Fruit fly (Drosophila melanogaster) whole organism, embryonic: ENCODE results near the gene Map205.

Experiments
- CG1024 ChIP-seq: fragments of 200-800 bp; sonication (Bioruptor generic); IDR thresholded peaks from 2 replicates; pipeline ENCODE4 v1.3.6; 2022; ENCODE audit warnings: missing biosample characterization, missing genetic modification characterization
- CG10654 ChIP-seq: fragments of 200-800 bp; sonication (Bioruptor generic); optimal IDR thresholded peaks from 2 replicates; lab custom pipeline; 2016; ENCODE audit warnings: missing biosample characterization, missing genetic modification characterization
- CG11695 ChIP-seq: fragments of 200-800 bp; sonication (Bioruptor generic); IDR thresholded peaks from 3 replicates; pipeline ENCODE4 v1.3.6; 2022; ENCODE audit warnings: missing biosample characterization, missing genetic modification characterization
- CG12391 ChIP-seq: fragments of 200-800 bp; sonication (Bioruptor generic); optimal IDR thresholded peaks from 3 replicates; lab custom pipeline; 2018; ENCODE audit warnings: missing biosample characterization, mild to moderate bottlenecking, missing genetic modification characterization, moderate library complexity
- CG15601 ChIP-seq: fragments of 200-800 bp; sonication (Bioruptor generic); optimal IDR thresholded peaks from 3 replicates; lab custom pipeline; 2019; ENCODE audit warnings: missing biosample characterization, mild to moderate bottlenecking, missing genetic modification characterization, moderate library complexity
- CG16813 ChIP-seq: fragments of 200-800 bp; sonication (Bioruptor generic); IDR thresholded peaks from 3 replicates; pipeline ENCODE4 v1.3.6; 2022; ENCODE audit warnings: missing biosample characterization, missing genetic modification characterization; ENCODE audit not compliant: partially characterized antibody
- CG34224 ChIP-seq: fragments of 200-800 bp; sonication (Bioruptor generic); IDR thresholded peaks from 3 replicates; pipeline ENCODE4 v1.3.6; 2022; ENCODE audit warnings: missing biosample characterization, missing genetic modification characterization; ENCODE audit not compliant: partially characterized antibody
- CG3995 ChIP-seq: fragments of 200-800 bp; sonication (Bioruptor generic); optimal IDR thresholded peaks from 3 replicates; lab custom pipeline; 2016; ENCODE audit warnings: missing biosample characterization, missing genetic modification characterization
- CG6254 ChIP-seq: fragments of 200-800 bp; sonication (Bioruptor generic); optimal IDR thresholded peaks from 3 replicates; lab custom pipeline; 2017; ENCODE audit warnings: mild to moderate bottlenecking, missing biosample characterization, missing genetic modification reagents, missing genetic modification characterization
- CG7271 ChIP-seq: fragments of 200-800 bp; sonication (Bioruptor generic); optimal IDR thresholded peaks from 2 replicates; lab custom pipeline; 2018; ENCODE audit warnings: missing biosample characterization, mild to moderate bottlenecking, missing genetic modification characterization, moderate library complexity
- CG7372 ChIP-seq: fragments of 200-800 bp; sonication (Bioruptor generic); IDR thresholded peaks from 2 replicates; pipeline ENCODE4 v1.3.6; 2022; ENCODE audit warnings: missing biosample characterization, missing genetic modification characterization
- CG8924 ChIP-seq: fragments of 200-800 bp; optimal IDR thresholded peaks from 3 replicates; lab custom pipeline; 2019; ENCODE audit warnings: missing biosample characterization, mild to moderate bottlenecking, missing genetic modification characterization, moderate library complexity
- CG9817 ChIP-seq: fragments of 200-800 bp; sonication (Bioruptor generic); optimal IDR thresholded peaks from 2 replicates; lab custom pipeline; 2018; ENCODE audit warnings: missing biosample characterization, mild to moderate bottlenecking, missing genetic modification characterization, moderate library complexity
- CTCF ChIP-seq: fragments of 200-800 bp; sonication (Bioruptor generic); optimal IDR thresholded peaks from 2 replicates; lab custom pipeline; 2017; ENCODE audit warnings: missing biosample characterization, mild to moderate bottlenecking, missing genetic modification characterization, moderate library complexity
- Camta ChIP-seq: fragments of 200-800 bp; sonication (Bioruptor generic); optimal IDR thresholded peaks from 2 replicates; lab custom pipeline; 2016; ENCODE audit warnings: missing biosample characterization, missing genetic modification characterization
- Drgx ChIP-seq: fragments of 200-800 bp; sonication (Bioruptor generic); IDR thresholded peaks from 2 replicates; pipeline ENCODE4 v1.3.6; 2022; ENCODE audit warnings: missing biosample characterization, missing genetic modification characterization
- Fer1 ChIP-seq: fragments of 200-800 bp; sonication (Bioruptor generic); optimal IDR thresholded peaks from 2 replicates; lab custom pipeline; 2017; ENCODE audit warnings: missing biosample characterization, mild to moderate bottlenecking, missing genetic modification characterization
- Jarid2 ChIP-seq: fragments of 200-800 bp; sonication (Bioruptor generic); optimal IDR thresholded peaks from 3 replicates; lab custom pipeline; 2017; ENCODE audit warnings: mild to moderate bottlenecking, missing biosample characterization, missing genetic modification reagents, missing genetic modification characterization
- MTF-1 ChIP-seq: fragments of 200-800 bp; sonication (Bioruptor generic); optimal IDR thresholded peaks from 2 replicates; lab custom pipeline; 2018; ENCODE audit warnings: missing biosample characterization, mild to moderate bottlenecking, missing genetic modification characterization, borderline replicate concordance
- Max ChIP-seq: fragments of 200-800 bp; sonication (Bioruptor generic); optimal IDR thresholded peaks from 2 replicates; lab custom pipeline; 2016; ENCODE audit warnings: missing biosample characterization, mild to moderate bottlenecking, missing genetic modification characterization
- Med ChIP-seq: fragments of 200-800 bp; sonication (Bioruptor generic); peaks from one replicate; lab custom pipeline; 2016; ENCODE audit warnings: missing biosample characterization, missing genetic modification characterization, mild to moderate bottlenecking, inconsistent platforms, moderate library complexity
- Ptx1 ChIP-seq: fragments of 200-800 bp; sonication (Bioruptor generic); IDR thresholded peaks from 2 replicates; pipeline ENCODE4 v1.3.6; 2022; ENCODE audit warnings: missing biosample characterization, missing genetic modification characterization
- YL-1 ChIP-seq: fragments of 200-800 bp; sonication (Bioruptor generic); optimal IDR thresholded peaks from 3 replicates; lab custom pipeline; 2017; ENCODE audit warnings: missing biosample characterization, mild to moderate bottlenecking, missing genetic modification characterization
- amos ChIP-seq: fragments of 200-800 bp; sonication (Bioruptor generic); IDR thresholded peaks from 2 replicates; pipeline ENCODE4 v1.3.6; 2022; ENCODE audit warnings: missing biosample characterization, missing genetic modification characterization; ENCODE audit not compliant: partially characterized antibody
- ci ChIP-seq: fragments of 200-800 bp; sonication (Bioruptor generic); IDR thresholded peaks from 3 replicates; pipeline ENCODE4 v1.3.6; 2022; ENCODE audit warnings: missing biosample characterization, missing genetic modification characterization
- corto ChIP-seq: fragments of 200-800 bp; sonication (Bioruptor generic); optimal IDR thresholded peaks from 2 replicates; lab custom pipeline; 2016; ENCODE audit warnings: missing biosample characterization, mild to moderate bottlenecking, missing genetic modification characterization, moderate library complexity
- dimm ChIP-seq: fragments of 200-800 bp; sonication (Bioruptor generic); IDR thresholded peaks from 2 replicates; pipeline ENCODE4 v1.3.6; 2022; ENCODE audit warnings: missing biosample characterization, missing genetic modification characterization
- dm ChIP-seq: fragments of 200-800 bp; sonication (Bioruptor generic); optimal IDR thresholded peaks from 3 replicates; lab custom pipeline; 2016; ENCODE audit warnings: missing biosample characterization, missing genetic modification characterization
- dmrt11E ChIP-seq: fragments of 200-800 bp; sonication (Bioruptor generic); optimal IDR thresholded peaks from 3 replicates; lab custom pipeline; 2018; ENCODE audit warnings: missing biosample characterization, mild to moderate bottlenecking, missing genetic modification characterization, moderate library complexity
- gfzf ChIP-seq: fragments of 200-800 bp; sonication (Bioruptor generic); optimal IDR thresholded peaks from 2 replicates; lab custom pipeline; 2016; ENCODE audit warnings: missing biosample characterization, mild to moderate bottlenecking, missing genetic modification characterization, moderate library complexity
- her ChIP-seq: fragments of 200-800 bp; sonication (Bioruptor generic); optimal IDR thresholded peaks from 2 replicates; lab custom pipeline; 2016; ENCODE audit warnings: missing biosample characterization, missing genetic modification characterization
- hkb ChIP-seq, 2 experiments: fragments of 200-800 bp in 1 of 2; fragments of >200 bp in 1 of 2; sonication (Bioruptor generic) in 1 of 2; IDR thresholded peaks in 1 of 2; optimal IDR thresholded peaks in 1 of 2; 2 replicates each; pipeline versions ENCODE4 v1.3.6 to Lab custom; 2017 to 2022; ENCODE audit warnings: missing biosample characterization in 1 of 2, missing genetic modification characterization in 1 of 2
- maf-S ChIP-seq: fragments of 200-800 bp; sonication (Bioruptor generic); optimal IDR thresholded peaks from 2 replicates; lab custom pipeline; 2016; ENCODE audit warnings: missing biosample characterization, missing genetic modification characterization
- nau ChIP-seq: fragments of 200-800 bp; sonication (Bioruptor generic); optimal IDR thresholded peaks from 3 replicates; lab custom pipeline; 2017; ENCODE audit warnings: missing biosample characterization, mild to moderate bottlenecking, missing genetic modification characterization, missing genetic modification reagents
- pho ChIP-seq: fragments of 200-800 bp; sonication (Bioruptor generic); optimal IDR thresholded peaks from 2 replicates; lab custom pipeline; 2016; ENCODE audit warnings: missing biosample characterization, missing genetic modification characterization
- pita ChIP-seq: fragments of 200-800 bp; sonication (Bioruptor generic); optimal IDR thresholded peaks from 2 replicates; lab custom pipeline; 2017; ENCODE audit warnings: missing biosample characterization, mild to moderate bottlenecking, missing genetic modification characterization
- prd ChIP-seq, 3 experiments: fragments of >200 bp in 2 of 3; fragments of 200-800 bp in 1 of 3; sonication (Bioruptor generic) in 1 of 3; optimal IDR thresholded peaks in 2 of 3; IDR thresholded peaks in 1 of 3; 2 replicates in 2 of 3; 3 replicates in 1 of 3; pipeline versions ENCODE4 v1.3.6 to Lab custom; 2017 to 2022; ENCODE audit warnings: missing biosample characterization in 1 of 3, missing genetic modification characterization in 1 of 3
- pzg ChIP-seq: fragments of 200-800 bp; sonication (Bioruptor generic); optimal IDR thresholded peaks from 3 replicates; lab custom pipeline; 2018; ENCODE audit warnings: missing biosample characterization, mild to moderate bottlenecking, missing genetic modification characterization, moderate library complexity
- rib ChIP-seq: fragments of 200-800 bp; sonication (Bioruptor generic); IDR thresholded peaks from 2 replicates; pipeline ENCODE4 v1.3.6; 2022; ENCODE audit warnings: missing biosample characterization, missing genetic modification characterization
- sc ChIP-seq, 3 experiments: fragments of >200 bp in 2 of 3; fragments of 200-800 bp in 1 of 3; sonication (Bioruptor generic) in 1 of 3; optimal IDR thresholded peaks; 2 replicates in 2 of 3; 3 replicates in 1 of 3; lab custom pipeline; 2017; ENCODE audit warnings: mild to moderate bottlenecking in 1 of 3, missing biosample characterization in 1 of 3, missing genetic modification characterization in 1 of 3, missing genetic modification reagents in 1 of 3
- slp2 ChIP-seq: fragments of 200-800 bp; sonication (Bioruptor generic); optimal IDR thresholded peaks from 2 replicates; lab custom pipeline; 2016; ENCODE audit warnings: missing biosample characterization, missing genetic modification characterization
- sob ChIP-seq: fragments of 200-800 bp; sonication (Bioruptor generic); IDR thresholded peaks from 2 replicates; pipeline ENCODE4 v1.3.6; 2022; ENCODE audit warnings: missing biosample characterization, missing genetic modification characterization
- ssp ChIP-seq: fragments of 200-800 bp; sonication (Bioruptor generic); IDR thresholded peaks from 2 replicates; pipeline ENCODE4 v1.3.6; 2022; ENCODE audit warnings: missing biosample characterization, missing genetic modification characterization
- tap ChIP-seq: fragments of 200-800 bp; optimal IDR thresholded peaks from 3 replicates; lab custom pipeline; 2019; ENCODE audit warnings: missing biosample characterization, mild to moderate bottlenecking, missing genetic modification characterization, moderate library complexity
- tgo ChIP-seq: fragments of 200-800 bp; sonication (Bioruptor generic); IDR thresholded peaks from 3 replicates; pipeline ENCODE4 v1.3.6; 2022; ENCODE audit warnings: missing biosample characterization, missing genetic modification characterization
- vvl ChIP-seq: fragments of 200-800 bp; sonication (Bioruptor generic); IDR thresholded peaks from 2 replicates; pipeline ENCODE4 v1.3.6; 2022; ENCODE audit warnings: missing biosample characterization, missing genetic modification characterization

The Map205 gene

DNA sequence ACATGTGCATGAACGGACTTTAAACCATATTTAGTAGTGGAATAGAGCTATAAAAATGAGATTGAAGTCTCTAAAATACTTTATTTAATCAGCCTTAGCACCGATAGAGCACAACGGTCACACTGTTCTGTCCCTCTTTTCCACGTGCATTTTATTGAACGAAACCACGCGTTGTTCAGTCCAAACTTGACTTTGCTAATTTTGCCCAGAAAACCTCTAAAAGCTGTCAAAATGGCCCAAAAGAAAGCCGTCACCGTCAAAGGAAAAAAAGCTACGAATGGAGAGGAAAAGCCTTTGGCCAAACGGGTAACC, 15.8 kb downstream of the Map205 start (continued):
- TF ChIP-seq gfzf (peak; percentile 57), Fer1 (GFP tag; lab: Kevin White, UChicago) (peak; percentile 10), CG9817 (tag; lab: Kevin White, UChicago) (no peak), vvl (GFP tag; lab: Robert Waterston, UW) (peak; percentile 61), CG7271 (tag; lab: Kevin White, UChicago) (no peak), Jarid2 (no peak), maf-S (GFP tag; lab: Kevin White, UChicago) (no peak), slp2 (GFP tag; lab: Kevin White, UChicago) (no peak), MTF-1 (GFP tag; lab: Kevin White, UChicago) (no peak), CG16813 (GFP tag; lab: Robert Waterston, UW) (no peak), CTCF (GFP tag; lab: Kevin White, UChicago) (no peak), CG34224 (GFP tag; lab: Robert Waterston, UW) (no peak), CG12391 (no peak), Med (GFP tag; lab: Kevin White, UChicago) (peak; percentile 89), tap (tag; lab: Kevin White, UChicago) (no peak), dm (GFP tag; lab: Kevin White, UChicago) (peak; percentile 94), CG1024 (GFP tag; lab: Robert Waterston, UW) (no peak; the same call in 1 of the 2 replicates), CG10654 (no peak), her (GFP tag; lab: Kevin White, UChicago) (no peak), ci (no peak), sc (optimal IDR thresholded peaks at IDR 0.05; lab: Kevin White, UChicago) (no peak), sc (GFP tag; optimal IDR thresholded peaks at IDR 0.05; lab: Kevin White, UChicago) (no peak), CG8924 (tag; lab: Kevin White, UChicago) (peak; percentile 16), YL-1 (GFP tag; lab: Kevin White, UChicago) (peak; percentile 75), pita (GFP tag; lab: Kevin White, UChicago) (no peak), hkb (optimal IDR thresholded peaks at IDR 0.05; lab: Kevin White, UChicago) (no peak), hkb (GFP tag; IDR thresholded peaks at IDR 0.05; lab: Robert Waterston, UW) (no peak), CG11695 (GFP tag; lab: Robert Waterston, UW) (0 out of 3 replicates have a peak, but pooled peaks have one; percentile 18), Drgx (no peak), dmrt11E (tag; lab: Kevin White, UChicago) (no peak), CG7372 (no peak), CG15601 (tag; lab: Kevin White, UChicago) (no peak), CG3995 (GFP tag; lab: Kevin White, UChicago) (no peak), Ptx1 (GFP tag; lab: Robert Waterston, UW) (peak; percentile 31; the same call in 1 of the 2 replicates), tgo (GFP tag; lab: Robert Waterston, UW) (0 out of 3 replicates have a peak, but pooled peaks have one; percentile 6), corto (no peak), sob (GFP tag; lab: Robert Waterston, UW) (0 out of 2 replicates have a peak, but pooled peaks have one; percentile 19), CG6254 (GFP tag; lab: Kevin White, UChicago) (no peak), Camta (GFP tag; lab: Kevin White, UChicago) (no peak), nau (GFP tag; lab: Kevin White, UChicago) (no peak), ssp (GFP tag; lab: Robert Waterston, UW) (peak; percentile 94), rib (GFP tag; lab: Robert Waterston, UW) (no peak), dimm (GFP tag; lab: Robert Waterston, UW) (no peak), Max (peak; percentile 72), amos (GFP tag; lab: Robert Waterston, UW) (no peak), prd (optimal IDR thresholded peaks at IDR 0.05; lab: Kevin White, UChicago) (no peak), prd (GFP tag; IDR thresholded peaks at IDR 0.05; lab: Robert Waterston, UW) (no peak), pzg (GFP tag; lab: Kevin White, UChicago) (peak; percentile 37), pho (GFP tag; lab: Kevin White, UChicago) (no peak)
